Worm (Caenorhabditis elegans) whole organism, L2 larva: Measurements from ENCODE around the gene C53A3.1.

Experiments
- elt-3 ChIP-seq: sonication (generic microtip); optimal IDR thresholded peaks from 2 replicates; lab custom pipeline; 2017; ENCODE audit warnings: missing biosample characterization, missing genetic modification characterization
- nhr-11 ChIP-seq: fragments of 150-350 bp; optimal IDR thresholded peaks from 2 replicates; lab custom pipeline; 2014; ENCODE audit warnings: missing biosample characterization, missing genetic modification characterization
- unc-62 ChIP-seq: fragments of 150-350 bp; optimal IDR thresholded peaks from 2 replicates; lab custom pipeline; 2014; ENCODE audit warnings: missing biosample characterization, missing genetic modification reagents, missing genetic modification characterization

DNA sequence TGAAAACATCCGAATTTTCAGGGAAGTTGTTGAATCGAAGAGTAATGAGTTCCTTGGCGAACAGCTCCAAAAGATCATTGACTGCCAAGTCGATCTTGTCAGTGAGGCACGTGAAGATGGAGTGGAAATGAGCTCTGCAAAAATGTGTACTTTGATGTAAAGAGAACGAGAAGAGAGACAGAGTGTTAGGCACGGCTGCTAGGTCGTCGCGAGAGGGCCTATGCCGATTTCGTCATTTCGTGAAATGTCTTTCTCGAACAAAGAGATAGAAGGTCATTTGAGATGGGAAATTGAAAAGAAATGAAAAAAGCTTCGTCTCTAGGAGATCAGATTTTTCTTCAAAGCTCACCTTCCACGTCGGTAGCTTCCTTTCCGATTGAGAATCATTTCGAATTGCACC lies 20.0 kb upstream of the C53A3.1 start:
- no peak for TF ChIP-seq elt-3 (tag; lab: Kevin White, UChicago)
- no peak for TF ChIP-seq unc-62 (GFP tag; lab: Kevin White, UChicago)
- no peak for TF ChIP-seq nhr-11 (tag; lab: Kevin White, UChicago)
